Fruit fly (Drosophila melanogaster): ENCODE measurements around the gene mrn.

DNA sequence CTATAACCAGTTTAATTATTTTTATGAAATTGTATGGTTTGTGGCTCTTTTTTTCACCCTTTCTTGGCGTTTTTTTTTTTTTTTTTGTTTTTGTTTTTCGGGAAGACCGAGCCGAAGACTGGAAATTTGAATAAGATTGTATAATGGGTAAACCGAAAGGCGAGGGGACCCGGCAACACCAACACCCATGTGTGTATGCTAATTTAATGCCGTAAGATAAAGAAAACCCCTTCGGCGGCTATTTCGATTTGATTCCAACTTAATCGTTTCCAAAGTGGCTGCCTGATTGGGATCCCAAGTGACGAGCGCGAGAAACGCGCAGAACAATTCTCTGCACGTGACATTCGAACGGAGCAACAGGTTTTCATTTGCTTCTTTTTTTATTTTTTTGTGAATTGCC is 36.9 kb downstream of the mrn start:
- TF ChIP-seq Dfd (GFP tag; optimal IDR thresholded peaks at IDR 0.05): no peak
- TF ChIP-seq foxo (GFP tag; optimal IDR thresholded peaks at IDR 0.05): no peak
- no peak for TF ChIP-seq Jra (GFP tag; optimal IDR thresholded peaks at IDR 0.05)
- no peak for TF ChIP-seq Mio (GFP tag; optimal IDR thresholded peaks at IDR 0.05)
- no peak for TF ChIP-seq Hr83 (GFP tag; optimal IDR thresholded peaks at IDR 0.05; ENCODE audit: poor library complexity, severe bottlenecking)
- TF ChIP-seq br (GFP tag; optimal IDR thresholded peaks at IDR 0.05): no peak
- no peak for TF ChIP-seq lola (GFP tag; optimal IDR thresholded peaks at IDR 0.05)

All from whole organism, wandering third instar larva.